Worm (Caenorhabditis elegans): ENCODE measurements around the gene K02A2.1.

Gene K02A2.1

DNA sequence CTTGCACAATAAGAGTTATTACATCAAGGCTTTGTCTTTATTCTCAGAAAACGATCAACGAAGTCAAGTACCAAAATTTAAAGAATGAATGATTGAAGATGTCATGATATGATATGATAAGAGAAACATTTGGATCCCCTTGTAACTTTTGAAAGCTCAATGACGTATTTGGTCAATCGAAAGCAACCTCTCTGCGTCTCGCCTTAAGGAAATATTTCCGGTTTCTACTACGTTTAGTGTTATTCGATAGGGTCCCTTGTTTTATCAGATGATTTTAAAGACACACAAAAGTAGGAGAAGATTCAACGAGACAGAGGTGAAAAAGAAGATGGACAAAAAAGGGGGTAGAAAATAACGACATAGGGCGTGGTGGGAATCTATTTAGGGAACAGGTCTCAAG, 21.8 kb upstream of the K02A2.1 start:
- TF ChIP-seq pat-9 (tag; optimal IDR thresholded peaks at IDR 0.05), result no peak
- TF ChIP-seq ref-2 (tag; optimal IDR thresholded peaks at IDR 0.05), result no peak
- TF ChIP-seq ceh-14 (tag; optimal IDR thresholded peaks at IDR 0.05), result no peak
- no peak for TF ChIP-seq F13H6.1 (tag; optimal IDR thresholded peaks at IDR 0.05)

DNA sequence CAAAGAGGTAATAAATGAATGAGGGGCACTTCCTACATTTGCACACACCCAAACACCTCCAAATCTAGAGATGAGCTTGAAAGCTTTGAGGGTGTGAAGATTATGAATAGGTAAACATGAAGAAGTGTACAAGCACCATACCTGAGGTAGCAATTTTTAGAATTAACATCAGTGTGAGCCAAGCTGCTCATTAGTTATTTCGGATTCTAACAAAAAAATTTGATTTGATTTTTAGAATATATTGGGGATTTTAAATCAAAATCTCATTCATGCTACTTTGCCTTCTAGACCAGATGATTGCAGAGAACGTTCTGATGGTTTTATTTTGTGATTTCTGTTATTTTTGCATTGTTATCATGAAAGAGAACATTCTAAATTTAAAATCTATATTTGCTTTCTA, 21.3 kb upstream of the K02A2.1 start:
- TF ChIP-seq hlh-6 (tag; optimal IDR thresholded peaks at IDR 0.05) (no peak), odd-2 (tag; optimal IDR thresholded peaks at IDR 0.05) (no peak), pha-2 (tag; optimal IDR thresholded peaks at IDR 0.05) (no peak), elt-4 (tag; optimal IDR thresholded peaks at IDR 0.05) (no peak), C08G9.2 (tag; optimal IDR thresholded peaks at IDR 0.05) (no peak), nhr-232 (tag; optimal IDR thresholded peaks at IDR 0.05) (no peak), pqm-1 (tag; optimal IDR thresholded peaks at IDR 0.05) (no peak), lim-6 (tag; optimal IDR thresholded peaks at IDR 0.05) (no peak), unc-86 (tag; optimal IDR thresholded peaks at IDR 0.05) (no peak), nfya-1 (tag; optimal IDR thresholded peaks at IDR 0.05) (no peak), lin-11 (tag; optimal IDR thresholded peaks at IDR 0.05) (no peak), ceh-24 (tag; optimal IDR thresholded peaks at IDR 0.05) (no peak), elt-2 (tag; optimal IDR thresholded peaks at IDR 0.05) (no peak), T23F11.4 (GFP tag; optimal IDR thresholded peaks at IDR 0.05) (no peak), ceh-45 (GFP tag; IDR thresholded peaks at IDR 0.05) (no peak)

DNA sequence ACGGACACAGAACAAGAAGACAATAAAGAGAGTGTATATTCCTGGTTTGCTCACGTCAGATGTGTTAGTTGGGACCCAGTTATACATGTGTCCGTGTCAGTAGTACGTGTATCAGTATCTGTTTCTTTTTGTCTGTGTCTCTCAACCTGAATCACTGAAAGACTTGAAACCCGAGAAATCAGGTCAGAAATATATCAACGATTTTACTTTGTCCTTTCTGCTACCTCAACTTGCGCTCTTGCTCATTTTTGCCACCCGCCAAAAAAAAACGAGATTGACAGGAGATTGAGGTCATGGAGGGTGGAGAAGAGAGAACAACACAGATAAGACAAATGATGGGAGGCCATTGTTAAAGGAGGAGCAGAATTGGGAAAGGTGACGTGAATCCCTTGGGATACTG, 15.5 kb upstream of the K02A2.1 start:
- TF ChIP-seq mec-3 (tag; optimal IDR thresholded peaks at IDR 0.05; ENCODE audit: borderline replicate concordance), result no peak
- TF ChIP-seq pha-2 (tag; optimal IDR thresholded peaks at IDR 0.05), result no peak

DNA sequence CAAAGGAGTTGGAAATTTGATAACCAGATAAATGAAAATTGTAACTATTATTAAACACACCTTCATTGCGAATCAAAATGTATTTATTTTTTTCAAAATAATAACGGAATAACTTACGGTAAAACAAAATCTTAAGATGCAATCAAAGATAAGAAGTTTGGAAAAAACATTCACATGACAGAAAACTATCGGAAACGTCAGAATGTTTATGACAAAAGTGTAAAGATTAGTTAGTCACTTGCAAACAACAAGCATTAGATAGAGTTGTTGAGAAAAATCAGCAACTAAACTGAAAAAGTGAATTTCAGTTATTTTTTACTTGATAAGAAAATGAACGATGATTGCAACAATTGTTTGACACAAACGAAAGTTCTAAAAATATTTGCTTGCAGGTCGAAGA, 14.9 kb upstream of the K02A2.1 start:
- TF ChIP-seq ceh-31 (tag; optimal IDR thresholded peaks at IDR 0.05) (no peak), elt-2 (tag; optimal IDR thresholded peaks at IDR 0.05) (no peak), ceh-34 (tag; optimal IDR thresholded peaks at IDR 0.05) (no peak)

DNA sequence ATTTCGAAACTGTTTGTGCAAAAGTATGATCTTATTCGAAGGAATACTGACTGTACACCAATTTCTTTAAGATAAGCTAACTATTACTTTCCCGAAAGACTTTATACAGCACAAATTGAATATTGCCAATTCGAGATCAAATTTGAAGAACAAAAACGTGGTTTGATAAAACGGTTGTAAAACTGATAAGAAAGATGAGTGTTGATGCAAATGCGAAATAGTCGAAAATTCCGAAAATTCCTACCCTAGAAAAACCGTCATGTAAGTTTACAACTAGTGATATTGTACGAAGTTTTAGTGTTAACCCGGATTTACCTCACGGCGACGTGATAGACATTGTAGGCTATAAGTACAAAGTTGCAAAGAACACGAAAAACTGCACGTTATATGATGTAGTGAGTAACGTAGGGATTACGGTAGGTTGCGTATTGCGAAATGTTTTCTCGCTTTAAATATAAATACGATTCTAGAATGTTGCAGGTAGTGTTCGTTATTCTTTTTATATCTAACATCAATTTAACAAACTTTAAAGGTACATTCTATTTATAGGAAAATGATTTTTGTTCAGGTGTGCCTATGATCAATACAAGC, 14.2 kb upstream of the K02A2.1 start:
- TF ChIP-seq pag-3 (tag; optimal IDR thresholded peaks at IDR 0.05; ENCODE audit: borderline replicate concordance) (no peak), F13H6.1 (tag; optimal IDR thresholded peaks at IDR 0.05) (no peak), che-1 (tag; optimal IDR thresholded peaks at IDR 0.05) (no peak), unc-55 (GFP tag; optimal IDR thresholded peaks at IDR 0.05) (no peak), lim-6 (tag; optimal IDR thresholded peaks at IDR 0.05) (no peak), pqm-1 (tag; optimal IDR thresholded peaks at IDR 0.05) (no peak), hlh-6 (tag; optimal IDR thresholded peaks at IDR 0.05) (no peak)

DNA sequence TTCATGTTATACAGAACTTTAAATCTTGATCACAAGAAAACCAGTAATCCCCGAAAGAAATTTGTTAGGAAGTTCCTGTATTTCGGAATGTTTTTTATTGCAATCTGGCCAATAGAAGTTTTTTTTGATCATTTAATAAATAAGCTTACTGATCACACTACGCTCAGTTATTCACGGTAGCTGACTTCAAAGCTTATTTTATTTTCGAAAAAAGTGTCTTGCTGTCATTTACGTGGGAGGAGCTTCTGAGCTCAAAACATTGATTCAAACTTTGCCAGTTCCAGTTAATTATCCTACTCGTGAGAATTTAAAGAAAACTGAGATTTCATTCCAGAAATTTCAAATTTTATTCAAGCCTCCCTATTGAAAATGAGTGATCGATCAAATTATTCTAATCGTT, 2.7 kb upstream of the K02A2.1 start, which contains the start of gene srd-54:
srd-54 (plus strand) TSS at position 301 of the 400 bp plus-strand sequence.
- no peak for TF ChIP-seq hlh-6 (tag; optimal IDR thresholded peaks at IDR 0.05)
- TF ChIP-seq sox-2 (GFP tag; IDR thresholded peaks at IDR 0.05), result no peak
- TF ChIP-seq hlh-15 (tag; optimal IDR thresholded peaks at IDR 0.05), result no peak
- no peak for TF ChIP-seq dve-1 (tag; optimal IDR thresholded peaks at IDR 0.05)
- no peak for TF ChIP-seq ceh-31 (tag; optimal IDR thresholded peaks at IDR 0.05)
- no peak for TF ChIP-seq fkh-6 (tag; optimal IDR thresholded peaks at IDR 0.05)
- TF ChIP-seq ahr-1 (tag; optimal IDR thresholded peaks at IDR 0.05), result no peak
- no peak for TF ChIP-seq lin-11 (tag; optimal IDR thresholded peaks at IDR 0.05)
- TF ChIP-seq unc-3 (GFP tag; conservative IDR thresholded peaks at IDR 0.05), result no peak
- no peak for TF ChIP-seq unc-3 (tag; optimal IDR thresholded peaks at IDR 0.05)
- no peak for TF ChIP-seq eyg-1 (tag; optimal IDR thresholded peaks at IDR 0.05)
- no peak for TF ChIP-seq ceh-30 (tag; optimal IDR thresholded peaks at IDR 0.05)
- no peak for TF ChIP-seq hlh-8 (tag; optimal IDR thresholded peaks at IDR 0.05)
- no peak for TF ChIP-seq Y22D7AL.16 (tag; optimal IDR thresholded peaks at IDR 0.05)
- no peak for TF ChIP-seq syd-9 (tag; optimal IDR thresholded peaks at IDR 0.05)
- TF ChIP-seq ref-2 (tag; optimal IDR thresholded peaks at IDR 0.05), result no peak
- no peak for TF ChIP-seq hlh-13 (GFP tag; optimal IDR thresholded peaks at IDR 0.05)
- no peak for TF ChIP-seq ceh-34 (tag; optimal IDR thresholded peaks at IDR 0.05)
- TF ChIP-seq che-1 (tag; optimal IDR thresholded peaks at IDR 0.05), result no peak
- no peak for TF ChIP-seq ceh-9 (tag; optimal IDR thresholded peaks at IDR 0.05)
- no peak for TF ChIP-seq unc-42 (tag; optimal IDR thresholded peaks at IDR 0.05)
